Fruit fly (Drosophila melanogaster) whole organism, wandering third instar larva: Measurements from ENCODE around the gene Cep290.

Experiments
- Abd-B ChIP-seq: fragments of >200 bp; optimal IDR thresholded peaks from 2 replicates; lab custom pipeline; 2017; ENCODE audit warnings: missing biosample characterization, missing genetic modification characterization
- CG32264 ChIP-seq: fragments of 200-800 bp; sonication (Bioruptor generic); optimal IDR thresholded peaks from 2 replicates; lab custom pipeline; 2016; ENCODE audit warnings: missing biosample characterization, missing genetic modification characterization
- CG9705 ChIP-seq: fragments of 200-800 bp; sonication (Bioruptor generic); optimal IDR thresholded peaks from 2 replicates; lab custom pipeline; 2018; ENCODE audit warnings: missing biosample characterization, mild to moderate bottlenecking, missing genetic modification characterization
- CrebA ChIP-seq: fragments of 200-800 bp; sonication (Bioruptor generic); optimal IDR thresholded peaks from 2 replicates; lab custom pipeline; 2016; ENCODE audit warnings: missing biosample characterization, mild to moderate bottlenecking, missing genetic modification characterization, borderline replicate concordance
- Dfd ChIP-seq: fragments of >200 bp; optimal IDR thresholded peaks from 2 replicates; lab custom pipeline; 2017; ENCODE audit warnings: missing biosample characterization, missing genetic modification characterization
- Dif ChIP-seq: fragments of 200-275, 200-300 bp; sonication (Bioruptor generic); optimal IDR thresholded peaks from 2 replicates; lab custom pipeline; 2018; ENCODE audit warnings: missing biosample characterization, missing genetic modification characterization; ENCODE audit not compliant: partially characterized antibody
- GATAd ChIP-seq: sonication (Bioruptor generic); optimal IDR thresholded peaks from 2 replicates; lab custom pipeline; 2016; ENCODE audit warnings: missing biosample characterization, missing genetic modification characterization
- HLH106 ChIP-seq: fragments of 200-800 bp; optimal IDR thresholded peaks from 3 replicates; lab custom pipeline; 2019; ENCODE audit warnings: missing biosample characterization, mild to moderate bottlenecking, missing genetic modification characterization, moderate library complexity
- Hnf4 ChIP-seq: fragments of 200-800 bp; sonication (Bioruptor generic); optimal IDR thresholded peaks from 2 replicates; lab custom pipeline; 2016; ENCODE audit warnings: missing biosample characterization, mild to moderate bottlenecking, missing genetic modification characterization
- Hr78 ChIP-seq: fragments of >200 bp; optimal IDR thresholded peaks from 2 replicates; lab custom pipeline; 2017; ENCODE audit warnings: missing biosample characterization, missing genetic modification characterization
- Hr83 ChIP-seq: fragments of 200-300 bp; sonication (Bioruptor generic); optimal IDR thresholded peaks from 2 replicates; lab custom pipeline; 2016; ENCODE audit warnings: missing biosample characterization, mild to moderate bottlenecking, missing genetic modification characterization, moderate library complexity; ENCODE audit not compliant: poor library complexity, severe bottlenecking
- Jra ChIP-seq: sonication (Bioruptor generic); optimal IDR thresholded peaks from 2 replicates; lab custom pipeline; 2016; ENCODE audit warnings: missing biosample characterization, missing genetic modification characterization
- Mio ChIP-seq: sonication (Bioruptor generic); optimal IDR thresholded peaks from 2 replicates; lab custom pipeline; 2016; ENCODE audit warnings: missing biosample characterization, missing genetic modification characterization
- Myc ChIP-seq: fragments of >200 bp; optimal IDR thresholded peaks from 2 replicates; lab custom pipeline; 2017
- N ChIP-seq: fragments of >200 bp; optimal IDR thresholded peaks from 2 replicates; lab custom pipeline; 2018; ENCODE audit warnings: missing biosample characterization, missing external identifiers, missing genetic modification characterization
- OdsH ChIP-seq: fragments of 200-800 bp; sonication (Bioruptor generic); optimal IDR thresholded peaks from 2 replicates; lab custom pipeline; 2016; ENCODE audit warnings: missing biosample characterization, mild to moderate bottlenecking, missing genetic modification characterization
- Rel ChIP-seq, 2 experiments: fragments of 200-800 bp; sonication (Bioruptor generic) in 1 of 2; optimal IDR thresholded peaks; 2 replicates in 1 of 2; 3 replicates in 1 of 2; lab custom pipeline; 2016 to 2019; ENCODE audit warnings: mild to moderate bottlenecking in 2 of 2, missing biosample characterization in 2 of 2, missing genetic modification characterization in 2 of 2, moderate library complexity in 1 of 2
- Sp1 ChIP-seq: fragments of 200-800 bp; sonication (Bioruptor generic); optimal IDR thresholded peaks from 3 replicates; lab custom pipeline; 2019; ENCODE audit warnings: missing biosample characterization, mild to moderate bottlenecking, missing genetic modification characterization, moderate library complexity
- Vsx2 ChIP-seq: fragments of 200-300, 225-300 bp; sonication (Bioruptor generic); optimal IDR thresholded peaks from 2 replicates; lab custom pipeline; 2018; ENCODE audit warnings: missing biosample characterization, missing genetic modification characterization; ENCODE audit not compliant: partially characterized antibody
- br ChIP-seq: fragments of 200-800 bp; sonication (Bioruptor generic); optimal IDR thresholded peaks from 2 replicates; lab custom pipeline; 2016; ENCODE audit warnings: missing biosample characterization, missing genetic modification characterization
- brk ChIP-seq: fragments of 200-800 bp; sonication (Bioruptor generic); optimal IDR thresholded peaks from 2 replicates; lab custom pipeline; 2016; ENCODE audit warnings: missing biosample characterization, mild to moderate bottlenecking, missing genetic modification characterization
- dl ChIP-seq, 2 experiments: fragments of 175-275, 200-275 bp in 1 of 2; fragments of 200-275 bp in 1 of 2; sonication (Bioruptor generic); optimal IDR thresholded peaks; lab custom pipeline; 2018; ENCODE audit warnings: mild to moderate bottlenecking in 2 of 2, missing biosample characterization in 2 of 2, missing genetic modification characterization in 2 of 2, moderate library complexity in 2 of 2; ENCODE audit not compliant: partially characterized antibody in 2 of 2, insufficient read depth in 1 of 2
- dmrt93B ChIP-seq: fragments of 200-800 bp; sonication (Bioruptor generic); optimal IDR thresholded peaks from 2 replicates; lab custom pipeline; 2018; ENCODE audit warnings: missing biosample characterization, mild to moderate bottlenecking, missing genetic modification characterization
- dsf ChIP-seq: sonication (Bioruptor generic); optimal IDR thresholded peaks from 2 replicates; lab custom pipeline; 2016; ENCODE audit warnings: missing biosample characterization, missing genetic modification characterization, borderline replicate concordance
- ey ChIP-seq: fragments of 200-800 bp; sonication (Bioruptor generic); optimal IDR thresholded peaks from 2 replicates; lab custom pipeline; 2016; ENCODE audit warnings: missing biosample characterization, missing genetic modification characterization
- foxo ChIP-seq, 2 experiments: fragments of 200-800 bp; sonication (Bioruptor generic); optimal IDR thresholded peaks; 2 replicates in 1 of 2; 3 replicates in 1 of 2; lab custom pipeline; 2016 to 2017; ENCODE audit warnings: missing biosample characterization in 2 of 2, missing genetic modification characterization in 2 of 2
- fru ChIP-seq: fragments of 200-800 bp; sonication (Bioruptor generic); optimal IDR thresholded peaks from 3 replicates; lab custom pipeline; 2016; ENCODE audit warnings: missing biosample characterization, mild to moderate bottlenecking, missing genetic modification characterization
- h ChIP-seq: fragments of 200-800 bp; sonication (Bioruptor generic); optimal IDR thresholded peaks from 3 replicates; lab custom pipeline; 2016; ENCODE audit warnings: missing biosample characterization, mild to moderate bottlenecking, missing genetic modification characterization
- jim ChIP-seq: fragments of 175-275, 200-325 bp; sonication (Bioruptor generic); optimal IDR thresholded peaks from 2 replicates; lab custom pipeline; 2016; ENCODE audit warnings: missing biosample characterization, mild to moderate bottlenecking, missing genetic modification characterization
- lola ChIP-seq: fragments of >200 bp; optimal IDR thresholded peaks from 2 replicates; lab custom pipeline; 2017; ENCODE audit warnings: missing biosample characterization, missing genetic modification characterization
- pan ChIP-seq: fragments of >200 bp; optimal IDR thresholded peaks from 2 replicates; lab custom pipeline; 2017
- psq ChIP-seq: fragments of 200-800 bp; sonication (Bioruptor generic); optimal IDR thresholded peaks from 3 replicates; lab custom pipeline; 2017; ENCODE audit warnings: missing biosample characterization, mild to moderate bottlenecking, missing genetic modification characterization, moderate library complexity
- rgr ChIP-seq: fragments of 200-800 bp; sonication (Bioruptor generic); optimal IDR thresholded peaks from 3 replicates; lab custom pipeline; 2016; ENCODE audit warnings: missing biosample characterization, mild to moderate bottlenecking, missing genetic modification characterization
- sage ChIP-seq: fragments of 200-800 bp; sonication (Bioruptor generic); optimal IDR thresholded peaks from 2 replicates; lab custom pipeline; 2016; ENCODE audit warnings: missing biosample characterization, mild to moderate bottlenecking, missing genetic modification characterization
- sv ChIP-seq: fragments of 200-800 bp; sonication (Bioruptor generic); optimal IDR thresholded peaks from 3 replicates; lab custom pipeline; 2016; ENCODE audit warnings: missing biosample characterization, missing genetic modification characterization
- tai ChIP-seq: sonication (Bioruptor generic); optimal IDR thresholded peaks from 2 replicates; lab custom pipeline; 2016; ENCODE audit warnings: missing biosample characterization, missing genetic modification characterization
- usp ChIP-seq: fragments of >200 bp; optimal IDR thresholded peaks from 2 replicates; lab custom pipeline; 2017; ENCODE audit warnings: missing biosample characterization, missing genetic modification characterization
- woc ChIP-seq: sonication (Bioruptor generic); optimal IDR thresholded peaks from 2 replicates; lab custom pipeline; 2016; ENCODE audit warnings: missing biosample characterization, mild to moderate bottlenecking, missing genetic modification characterization

Cep290 gene

dm6 chr3L:804557-805260 lies 39.0 kb upstream of the Cep290 start:
- peak; percentile 43 for TF ChIP-seq HLH106
- TF ChIP-seq Vsx2: no peak
- TF ChIP-seq fru (GFP tag; lab: Kevin White, UChicago): peak; percentile 62
- TF ChIP-seq Sp1 (GFP tag; lab: Kevin White, UChicago): peak; percentile 51
- TF ChIP-seq ey: peak; percentile 45
- TF ChIP-seq OdsH (GFP tag; lab: Kevin White, UChicago): peak; percentile 45
- TF ChIP-seq h (GFP tag; lab: Kevin White, UChicago): peak; percentile 58
- peak; percentile 18 for TF ChIP-seq psq (GFP tag; lab: Kevin White, UChicago)
- TF ChIP-seq foxo (GFP tag; optimal IDR thresholded peaks at IDR 0.05; lab: Kevin White, UChicago): peak in 1 of 2 experiments; percentile 61
- TF ChIP-seq Dfd (GFP tag; lab: Kevin White, UChicago): no peak
- peak; percentile 24 for TF ChIP-seq woc
- TF ChIP-seq rgr (GFP tag; lab: Kevin White, UChicago): peak; percentile 49
- TF ChIP-seq Jra (GFP tag; lab: Kevin White, UChicago): no peak
- TF ChIP-seq, all 38 proteins: peak for 10

- no peak for TF ChIP-seq woc
- no peak for TF ChIP-seq N
- TF ChIP-seq dmrt93B (GFP tag; lab: Kevin White, UChicago): no peak
- no peak for TF ChIP-seq sage (GFP tag; lab: Kevin White, UChicago)
- no peak for TF ChIP-seq Hr78
- TF ChIP-seq HLH106: peak; percentile 12
- no peak for TF ChIP-seq Rel (GFP tag; optimal IDR thresholded peaks at IDR 0.05; lab: Kevin White, UChicago)
- no peak for TF ChIP-seq Rel (tag; optimal IDR thresholded peaks at IDR 0.05; lab: Kevin White, UChicago)
- no peak for TF ChIP-seq br
- peak; percentile 59 for TF ChIP-seq fru (GFP tag; lab: Kevin White, UChicago)
- no peak for TF ChIP-seq Sp1 (GFP tag; lab: Kevin White, UChicago)
- no peak for TF ChIP-seq pan
- peak; percentile 21 for TF ChIP-seq rgr (GFP tag; lab: Kevin White, UChicago)
- peak; percentile 39 for TF ChIP-seq ey
- no peak for TF ChIP-seq CrebA (GFP tag; lab: Kevin White, UChicago)
- TF ChIP-seq Dif: no peak
- no peak for TF ChIP-seq CG9705 (GFP tag; lab: Kevin White, UChicago)
- TF ChIP-seq CG32264 (GFP tag; lab: Kevin White, UChicago): no peak
- TF ChIP-seq dsf (GFP tag; lab: Kevin White, UChicago): no peak
- no peak for TF ChIP-seq Vsx2
- TF ChIP-seq dl (GFP tag; optimal IDR thresholded peaks at IDR 0.05; lab: Kevin White, UChicago; ENCODE audit: insufficient read depth in 1 of 2, partially characterized antibody in 2 of 2): no peak
- no peak for TF ChIP-seq Dfd (GFP tag; lab: Kevin White, UChicago)
- no peak for TF ChIP-seq Hr83
- TF ChIP-seq Jra (GFP tag; lab: Kevin White, UChicago): no peak
- no peak for TF ChIP-seq brk (GFP tag; lab: Kevin White, UChicago)
- no peak for TF ChIP-seq Myc (lab: Kevin White, UChicago)
- TF ChIP-seq h (GFP tag; lab: Kevin White, UChicago): peak; percentile 42
- TF ChIP-seq OdsH (GFP tag; lab: Kevin White, UChicago): no peak
- TF ChIP-seq lola (GFP tag; lab: Kevin White, UChicago): no peak
- TF ChIP-seq tai (GFP tag; lab: Kevin White, UChicago): peak; percentile 8
- no peak for TF ChIP-seq GATAd (GFP tag; lab: Kevin White, UChicago)
- no peak for TF ChIP-seq Abd-B (GFP tag; lab: Kevin White, UChicago)
- no peak for TF ChIP-seq usp (GFP tag; lab: Kevin White, UChicago)
- peak; percentile 2 for TF ChIP-seq psq (GFP tag; lab: Kevin White, UChicago)
- peak in 1 of 2 experiments; percentile 55 for TF ChIP-seq foxo (GFP tag; optimal IDR thresholded peaks at IDR 0.05; lab: Kevin White, UChicago)
- peak; percentile 13 for TF ChIP-seq Hnf4
- no peak for TF ChIP-seq jim (GFP tag; lab: Kevin White, UChicago)
- no peak for TF ChIP-seq sv (GFP tag; lab: Kevin White, UChicago)
- no peak for TF ChIP-seq Mio (GFP tag; lab: Kevin White, UChicago)
Observed at dm6 chr3L:805642-806218, 38.0 kb upstream of the Cep290 start.
